Worm (Caenorhabditis elegans): ENCODE results near the gene Y17D7B.10.

ce11 chrV:18811360-18811759 is 27.8 kb downstream of the Y17D7B.10 start, which contains the start of gene C54E10.7:
- TF ChIP-seq fax-1 (tag; optimal IDR thresholded peaks at IDR 0.05): no peak
- no peak for TF ChIP-seq ceh-34 (tag; optimal IDR thresholded peaks at IDR 0.05)
